Worm (Caenorhabditis elegans) whole organism, L4/young adult: Measurements from ENCODE around the gene acdh-2.

Source experiments
- W03F9.2 ChIP-seq: fragments of 150-350 bp; optimal IDR thresholded peaks from 2 replicates; lab custom pipeline; 2014; ENCODE audit warnings: missing biosample characterization, missing genetic modification characterization
- dao-5 ChIP-seq: sonication (generic microtip); optimal IDR thresholded peaks from 2 replicates; lab custom pipeline; 2016; ENCODE audit warnings: missing genotype, missing genetic modification characterization, moderate library complexity, missing compliant biosample characterization
- him-1 ChIP-seq: sonication (generic microtip); optimal IDR thresholded peaks from 2 replicates; lab custom pipeline; 2016; ENCODE audit warnings: missing genotype, missing genetic modification reagents, missing genetic modification characterization, missing compliant biosample characterization

- TF ChIP-seq him-1 (no peak), W03F9.2 (tag; lab: Kevin White, UChicago) (no peak), dao-5 (tag; lab: Kevin White, UChicago) (no peak)
These were observed 13.7 kb downstream of the acdh-2 start, which contains the start of gene hlh-26 for ce11 chrII:5533642-5534041.
